Fruit fly (Drosophila melanogaster) S2 (cell line): Measurements from ENCODE around the gene CG5418.

Experiments
- CG8478 ChIP-seq: fragments of >200 bp; optimal IDR thresholded peaks from 2 replicates; lab custom pipeline; 2018
- CTCF ChIP-seq, 2 experiments: fragments of >200 bp; optimal IDR thresholded peaks; 2 replicates each; lab custom pipeline; 2018

- no peak for TF ChIP-seq CG8478 (lab: Kevin White, UChicago)
- no peak for TF ChIP-seq CTCF (optimal IDR thresholded peaks at IDR 0.05; lab: Kevin White, UChicago)
These were observed at the start of gene CG5418 for dm6 chr2L:12453192-12453800.
